Worm (Caenorhabditis elegans) whole organism, L4/young adult: ENCODE measurements around the gene CD4.1.

Source experiments
- dao-5 ChIP-seq: sonication (generic microtip); optimal IDR thresholded peaks from 2 replicates; lab custom pipeline; 2016; ENCODE audit warnings: missing genotype, missing genetic modification characterization, moderate library complexity, missing compliant biosample characterization
- him-1 ChIP-seq: sonication (generic microtip); optimal IDR thresholded peaks from 2 replicates; lab custom pipeline; 2016; ENCODE audit warnings: missing genotype, missing genetic modification reagents, missing genetic modification characterization, missing compliant biosample characterization

- no peak for TF ChIP-seq dao-5
- no peak for TF ChIP-seq him-1 (tag; lab: Kevin White, UChicago)
Observed at ce11 chrV:5653990-5654499, 47.7 kb downstream of the CD4.1 start, which contains the start of gene hex-2.
